Fruit fly (Drosophila melanogaster) whole organism, adult: ENCODE measurements around the gene CG43155.

Experiments
- CG11617 ChIP-seq: fragments of 200-800 bp; sonication (Bioruptor generic); optimal IDR thresholded peaks from 2 replicates; lab custom pipeline; 2017; ENCODE audit warnings: mild to moderate bottlenecking, missing biosample characterization, missing genetic modification reagents, missing genetic modification characterization
- CG12768 ChIP-seq: fragments of 200-800 bp; sonication (Bioruptor generic); optimal IDR thresholded peaks from 2 replicates; lab custom pipeline; 2017; ENCODE audit warnings: missing biosample characterization, missing genetic modification characterization, mild to moderate bottlenecking, moderate library complexity, missing genetic modification reagents
- CG14711 ChIP-seq: fragments of 200-800 bp; sonication (Bioruptor generic); optimal IDR thresholded peaks from 2 replicates; lab custom pipeline; 2018; ENCODE audit warnings: missing biosample characterization, mild to moderate bottlenecking, missing genetic modification characterization, moderate library complexity
- CG5204 ChIP-seq: fragments of 200-800 bp; sonication (Bioruptor generic); optimal IDR thresholded peaks from 2 replicates; lab custom pipeline; 2016; ENCODE audit warnings: missing biosample characterization, missing genetic modification characterization
- Crg-1 ChIP-seq: fragments of 200-800 bp; sonication (Bioruptor generic); optimal IDR thresholded peaks from 2 replicates; lab custom pipeline; 2016; ENCODE audit warnings: missing biosample characterization, missing genetic modification characterization
- Hr96 ChIP-seq: fragments of 200-800 bp; sonication (Bioruptor generic); optimal IDR thresholded peaks from 2 replicates; lab custom pipeline; 2016; ENCODE audit warnings: missing biosample characterization, missing genetic modification characterization
- bab1 ChIP-seq: fragments of 200-800 bp; sonication (Bioruptor generic); optimal IDR thresholded peaks from 3 replicates; lab custom pipeline; 2019; ENCODE audit warnings: missing biosample characterization, mild to moderate bottlenecking, missing genetic modification characterization, moderate library complexity
- cnc ChIP-seq, 2 experiments: fragments of >200 bp; optimal IDR thresholded peaks; 2 replicates each; lab custom pipeline; 2017
- pad ChIP-seq: fragments of 200-800 bp; sonication (Bioruptor generic); optimal IDR thresholded peaks from 3 replicates; lab custom pipeline; 2017; ENCODE audit warnings: missing biosample characterization, missing genetic modification characterization, mild to moderate bottlenecking, moderate library complexity, missing genetic modification reagents

DNA sequence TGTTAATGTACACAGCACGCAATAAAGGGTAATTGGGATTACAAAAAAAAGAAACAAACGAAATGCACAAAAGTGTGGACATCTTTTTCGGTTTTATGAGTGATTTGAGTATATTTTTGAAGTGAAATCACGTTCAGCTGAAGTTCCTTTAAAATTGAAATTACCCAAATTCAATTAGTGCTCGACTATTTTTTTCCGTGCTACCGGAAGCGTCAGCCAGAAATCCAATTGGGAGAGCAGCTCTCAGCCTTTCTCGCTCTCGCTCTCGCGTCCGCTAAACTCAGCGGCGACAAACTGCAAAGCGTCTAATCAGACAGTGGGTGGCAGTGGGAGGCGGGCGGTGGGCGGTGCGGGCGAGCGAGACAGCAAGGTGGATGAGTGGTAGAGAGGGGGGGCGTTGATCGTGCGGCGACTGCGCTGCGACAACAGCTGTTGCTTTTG is 36.3 kb upstream of the CG43155 start:
- peak; percentile 88 for TF ChIP-seq Hr96 (GFP tag; lab: Kevin White, UChicago)
- peak; percentile 92 for TF ChIP-seq CG12768 (GFP tag; lab: Kevin White, UChicago)
- TF ChIP-seq CG5204, result peak; percentile 80
- TF ChIP-seq cnc (optimal IDR thresholded peaks at IDR 0.05; lab: Kevin White, UChicago), result no peak
- peak; percentile 98 for TF ChIP-seq bab1 (GFP tag; lab: Kevin White, UChicago)
- peak; percentile 70 for TF ChIP-seq Crg-1 (GFP tag; lab: Kevin White, UChicago)
- peak; percentile 74 for TF ChIP-seq pad (GFP tag; lab: Kevin White, UChicago)
- TF ChIP-seq CG11617 (GFP tag; lab: Kevin White, UChicago), result peak; percentile 92
- TF ChIP-seq CG14711 (tag; lab: Kevin White, UChicago), result peak; percentile 88
